Worm (Caenorhabditis elegans) whole organism, L3 larva: ENCODE data around the gene clec-5.

Experiments
- ceh-28 ChIP-seq: fragments of 150-350 bp; optimal IDR thresholded peaks from 2 replicates; lab custom pipeline; 2014; ENCODE audit warnings: missing biosample characterization, missing genetic modification reagents, missing genetic modification characterization
- elt-1 ChIP-seq: fragments of 150-350 bp; optimal IDR thresholded peaks from 2 replicates; lab custom pipeline; 2014; ENCODE audit warnings: missing biosample characterization, missing genetic modification characterization
- fkh-10 ChIP-seq: sonication (generic microtip); optimal IDR thresholded peaks from 2 replicates; lab custom pipeline; 2017; ENCODE audit warnings: missing biosample characterization, missing genetic modification reagents, missing genetic modification characterization
- nhr-237 ChIP-seq: fragments of 150-350 bp; optimal IDR thresholded peaks from 2 replicates; lab custom pipeline; 2014; ENCODE audit warnings: missing biosample characterization, missing genetic modification characterization
- nhr-28 ChIP-seq: fragments of 150-350 bp; optimal IDR thresholded peaks from 2 replicates; lab custom pipeline; 2014; ENCODE audit warnings: missing biosample characterization, missing genetic modification characterization
- tbx-2 ChIP-seq: sonication (generic microtip); optimal IDR thresholded peaks from 2 replicates; lab custom pipeline; 2016; ENCODE audit warnings: mild to moderate bottlenecking, missing genetic modification characterization, missing compliant biosample characterization

DNA sequence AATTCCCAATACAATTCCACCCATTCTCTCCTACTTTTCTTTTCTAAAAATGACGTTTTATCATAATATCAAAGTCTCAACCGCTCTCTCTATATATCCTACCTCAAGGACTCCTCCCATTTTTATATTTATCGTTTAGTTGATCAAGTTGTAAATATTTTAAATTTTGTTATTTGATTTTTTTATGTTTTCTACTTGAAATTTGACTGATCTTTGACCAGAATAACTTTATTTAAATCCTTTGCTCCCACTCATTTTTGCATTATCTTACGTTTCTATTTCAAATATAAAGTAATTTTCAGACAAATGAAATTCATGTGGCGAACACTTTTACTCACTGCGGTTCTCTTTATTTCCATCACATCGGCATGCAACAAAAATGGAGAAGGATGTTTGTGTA is 46.0 kb downstream of the clec-5 start, which contains the start of the genes acbp-7 and F26A1.19:
- TF ChIP-seq ceh-28 (tag; lab: Kevin White, UChicago) (no peak), elt-1 (no peak), nhr-237 (tag; lab: Kevin White, UChicago) (no peak), fkh-10 (GFP tag; lab: Kevin White, UChicago) (no peak), nhr-28 (tag; lab: Kevin White, UChicago) (no peak), tbx-2 (tag; lab: Kevin White, UChicago) (no peak)
